Worm (Caenorhabditis elegans) whole organism, L1 larva: ENCODE measurements around the gene gop-3.

Source experiments
- blmp-1 ChIP-seq: fragments of 150-350 bp; optimal IDR thresholded peaks from 2 replicates; lab custom pipeline; 2014; ENCODE audit warnings: missing biosample characterization, missing genetic modification characterization
- nhr-237 ChIP-seq: fragments of 150-350 bp; optimal IDR thresholded peaks from 2 replicates; lab custom pipeline; 2014; ENCODE audit warnings: missing biosample characterization, missing genetic modification characterization
- nhr-90 ChIP-seq: sonication (generic microtip); optimal IDR thresholded peaks from 2 replicates; lab custom pipeline; 2016; ENCODE audit warnings: mild to moderate bottlenecking, missing genetic modification characterization, missing compliant biosample characterization; ENCODE audit not compliant: poor library complexity

DNA sequence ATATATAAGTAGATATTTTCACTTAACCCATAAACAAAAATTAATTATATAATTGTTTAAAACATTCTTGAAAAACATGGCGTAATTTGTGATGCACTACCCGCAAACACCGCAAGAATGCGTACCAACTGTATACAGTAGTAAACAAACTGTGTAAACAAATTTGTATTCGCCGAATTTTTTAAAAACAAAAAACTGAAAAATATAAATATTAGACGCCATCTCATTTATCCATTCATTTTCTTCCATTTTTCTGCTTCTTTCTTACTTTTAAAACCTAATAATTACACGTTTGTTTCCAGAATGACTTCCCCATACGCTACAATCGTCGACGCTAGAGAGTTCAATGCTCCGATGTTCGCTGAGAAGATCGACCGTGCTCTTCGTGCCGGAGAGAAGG, 35.2 kb upstream of the gop-3 start, which contains the start of gene nex-1:
- TF ChIP-seq nhr-237 (tag; lab: Kevin White, UChicago) (no peak), nhr-90 (tag; lab: Kevin White, UChicago) (no peak), blmp-1 (no peak)
